Worm (Caenorhabditis elegans) whole organism, L2 larva: ENCODE results near the gene ttc-39B.

Experiments
- C34F6.9 ChIP-seq: fragments of 150-350 bp; optimal IDR thresholded peaks from 2 replicates; lab custom pipeline; 2014; ENCODE audit warnings: missing biosample characterization, missing genetic modification characterization
- F13H6.1 ChIP-seq: sonication (generic microtip); optimal IDR thresholded peaks from 2 replicates; lab custom pipeline; 2016; ENCODE audit warnings: missing genetic modification characterization, missing compliant biosample characterization
- R02D3.7 ChIP-seq: fragments of 150-350 bp; optimal IDR thresholded peaks from 2 replicates; lab custom pipeline; 2014; ENCODE audit warnings: missing biosample characterization, missing genetic modification characterization
- Y55F3AM.14 ChIP-seq: fragments of 200-800 bp; sonication (Bioruptor generic); optimal IDR thresholded peaks from 2 replicates; lab custom pipeline; 2018; ENCODE audit warnings: mild to moderate bottlenecking, missing genetic modification characterization, missing compliant biosample characterization
- ZK546.5 ChIP-seq: sonication (generic microtip); optimal IDR thresholded peaks from 2 replicates; lab custom pipeline; 2017; ENCODE audit warnings: missing biosample characterization, missing genetic modification characterization
- alr-1 ChIP-seq: fragments of 150-350 bp; optimal IDR thresholded peaks from 2 replicates; lab custom pipeline; 2014; ENCODE audit warnings: missing biosample characterization, missing genetic modification characterization
- aly-2 ChIP-seq: fragments of 150-350 bp; optimal IDR thresholded peaks from 2 replicates; lab custom pipeline; 2014; ENCODE audit warnings: missing biosample characterization, missing genetic modification characterization
- ama-1 ChIP-seq: fragments of 150-350 bp; optimal IDR thresholded peaks from 2 replicates; lab custom pipeline; 2018; ENCODE audit warnings: inconsistent platforms
- blmp-1 ChIP-seq: sonication (generic microtip); optimal IDR thresholded peaks from 2 replicates; lab custom pipeline; 2017; ENCODE audit warnings: missing genetic modification characterization, mild to moderate bottlenecking, missing compliant biosample characterization, antibody characterized with exemption, moderate library complexity; ENCODE audit not compliant: insufficient read depth
- ceh-16 ChIP-seq: fragments of 150-350 bp; optimal IDR thresholded peaks from 2 replicates; lab custom pipeline; 2014; ENCODE audit warnings: missing biosample characterization, missing genetic modification characterization
- ceh-82 ChIP-seq: fragments of 150-350 bp; optimal IDR thresholded peaks from 2 replicates; lab custom pipeline; 2014; ENCODE audit warnings: missing biosample characterization, missing genetic modification characterization
- crh-2 ChIP-seq: sonication (generic microtip); optimal IDR thresholded peaks from 2 replicates; lab custom pipeline; 2017; ENCODE audit warnings: missing biosample characterization, missing genetic modification characterization
- egl-27 ChIP-seq: sonication (generic microtip); optimal IDR thresholded peaks from 3 replicates; lab custom pipeline; 2017; ENCODE audit warnings: missing biosample characterization, missing genetic modification reagents, missing genetic modification characterization
- elt-3 ChIP-seq: sonication (generic microtip); optimal IDR thresholded peaks from 2 replicates; lab custom pipeline; 2017; ENCODE audit warnings: missing biosample characterization, missing genetic modification characterization
- fos-1 ChIP-seq: fragments of 150-350 bp; optimal IDR thresholded peaks from 2 replicates; lab custom pipeline; 2014; ENCODE audit warnings: missing biosample characterization, missing genetic modification characterization
- gmeb-1 ChIP-seq: fragments of 150-350 bp; optimal IDR thresholded peaks from 2 replicates; lab custom pipeline; 2014; ENCODE audit warnings: missing biosample characterization, missing genetic modification characterization
- lin-11 ChIP-seq: fragments of 150-350 bp; sonication (generic microtip); optimal IDR thresholded peaks from 2 replicates; lab custom pipeline; 2014; ENCODE audit warnings: missing biosample characterization, missing genetic modification characterization, inconsistent platforms, mixed read lengths
- lin-13 ChIP-seq: fragments of 150-350 bp; optimal IDR thresholded peaks from 2 replicates; lab custom pipeline; 2014; ENCODE audit warnings: missing biosample characterization, missing genetic modification reagents, missing genetic modification characterization
- lsy-2 ChIP-seq, 2 experiments: fragments of 150-350 bp in 1 of 2; sonication (generic microtip) in 1 of 2; optimal IDR thresholded peaks; 2 replicates each; lab custom pipeline; 2014 to 2017; ENCODE audit warnings: missing biosample characterization in 2 of 2, missing genetic modification characterization in 2 of 2
- mbf-1 ChIP-seq: sonication (generic microtip); optimal IDR thresholded peaks from 2 replicates; lab custom pipeline; 2017; ENCODE audit warnings: missing biosample characterization, missing genetic modification characterization
- nhr-11 ChIP-seq: fragments of 150-350 bp; optimal IDR thresholded peaks from 2 replicates; lab custom pipeline; 2014; ENCODE audit warnings: missing biosample characterization, missing genetic modification characterization
- nhr-129 ChIP-seq: fragments of 150-350 bp; optimal IDR thresholded peaks from 2 replicates; lab custom pipeline; 2014; ENCODE audit warnings: missing biosample characterization, missing genetic modification characterization
- nhr-21 ChIP-seq: fragments of 150-350 bp; optimal IDR thresholded peaks from 2 replicates; lab custom pipeline; 2014; ENCODE audit warnings: missing biosample characterization, missing genetic modification characterization
- nhr-23 ChIP-seq: fragments of 150-350 bp; optimal IDR thresholded peaks from 2 replicates; lab custom pipeline; 2014; ENCODE audit warnings: missing biosample characterization, missing genetic modification reagents, missing genetic modification characterization
- nhr-25 ChIP-seq: fragments of 150-350 bp; sonication (generic microtip); optimal IDR thresholded peaks from 3 replicates; lab custom pipeline; 2014; ENCODE audit warnings: missing biosample characterization, missing genetic modification characterization
- nhr-6 ChIP-seq: fragments of 150-350 bp; optimal IDR thresholded peaks from 2 replicates; lab custom pipeline; 2014; ENCODE audit warnings: missing biosample characterization, missing genetic modification characterization
- nhr-77 ChIP-seq: fragments of 150-350 bp; optimal IDR thresholded peaks from 2 replicates; lab custom pipeline; 2014; ENCODE audit warnings: missing biosample characterization, missing genetic modification characterization
- peb-1 ChIP-seq: fragments of 150-350 bp; optimal IDR thresholded peaks from 2 replicates; lab custom pipeline; 2014; ENCODE audit warnings: missing biosample characterization, missing genetic modification characterization
- sem-4 ChIP-seq: fragments of 150-350 bp; optimal IDR thresholded peaks from 2 replicates; lab custom pipeline; 2014; ENCODE audit warnings: missing biosample characterization, missing genetic modification reagents, missing genetic modification characterization
- skn-1 ChIP-seq: sonication (generic microtip); optimal IDR thresholded peaks from 2 replicates; lab custom pipeline; 2017; ENCODE audit warnings: missing biosample characterization, missing genetic modification characterization
- sma-3 ChIP-seq: sonication (generic microtip); optimal IDR thresholded peaks from 2 replicates; lab custom pipeline; 2016; ENCODE audit warnings: missing genetic modification reagents, missing genetic modification characterization, missing compliant biosample characterization
- sma-9 ChIP-seq, 2 experiments: fragments of 150-350 bp in 1 of 2; sonication (generic microtip) in 1 of 2; optimal IDR thresholded peaks; 2 replicates each; lab custom pipeline; 2014 to 2016; ENCODE audit warnings: missing genetic modification characterization in 2 of 2, mild to moderate bottlenecking in 1 of 2, missing biosample characterization in 1 of 2, missing compliant biosample characterization in 1 of 2, missing genetic modification reagents in 1 of 2, moderate library complexity in 1 of 2
- snpc-4 ChIP-seq: fragments of 150-350 bp; optimal IDR thresholded peaks from 2 replicates; lab custom pipeline; 2014; ENCODE audit warnings: missing biosample characterization, missing genetic modification characterization
- unc-39 ChIP-seq: fragments of 150-350 bp; optimal IDR thresholded peaks from 2 replicates; lab custom pipeline; 2014; ENCODE audit warnings: missing biosample characterization, missing genetic modification characterization
- unc-55 ChIP-seq: fragments of 150-350 bp; sonication (generic microtip); optimal IDR thresholded peaks from 3 replicates; lab custom pipeline; 2014; ENCODE audit warnings: missing biosample characterization, missing genetic modification reagents, missing genetic modification characterization
- ztf-11 ChIP-seq: sonication (generic microtip); optimal IDR thresholded peaks from 2 replicates; lab custom pipeline; 2017; ENCODE audit warnings: missing biosample characterization, missing genetic modification characterization
- ztf-4 ChIP-seq: fragments of 150-350 bp; optimal IDR thresholded peaks from 2 replicates; lab custom pipeline; 2014; ENCODE audit warnings: missing biosample characterization, missing genetic modification characterization

Gene ttc-39B

ce11 chrII:6346551-6347079, 12.8 kb upstream of the ttc-39B start (continued):
- TF ChIP-seq skn-1, result peak; percentile 82
- no peak for TF ChIP-seq aly-2
- TF ChIP-seq alr-1, result no peak
- peak; percentile 37 to 83 for TF ChIP-seq lsy-2 (tag; optimal IDR thresholded peaks at IDR 0.05; lab: Kevin White, UChicago)
- peak; percentile 14 for TF ChIP-seq fos-1
- peak; percentile 53 for TF ChIP-seq unc-55
- peak; percentile 54 for TF ChIP-seq F13H6.1
- peak; percentile 62 for TF ChIP-seq sma-9 (GFP tag; optimal IDR thresholded peaks at IDR 0.05; lab: Kevin White, UChicago)
- no peak for TF ChIP-seq sma-9 (tag; optimal IDR thresholded peaks at IDR 0.05; lab: Kevin White, UChicago)
- peak; percentile 89 for TF ChIP-seq nhr-129
- no peak for TF ChIP-seq R02D3.7
- peak; percentile 25 for TF ChIP-seq egl-27 (tag; lab: Kevin White, UChicago)
- no peak for TF ChIP-seq snpc-4 (tag; lab: Kevin White, UChicago)
- TF ChIP-seq lin-11 (tag; lab: Kevin White, UChicago), result no peak
- TF ChIP-seq nhr-77 (tag; lab: Kevin White, UChicago), result no peak
- TF ChIP-seq nhr-11 (tag; lab: Kevin White, UChicago), result no peak
- TF ChIP-seq sem-4, result no peak
- TF ChIP-seq nhr-23, result no peak
- TF ChIP-seq gmeb-1, result peak; percentile 55
- peak; percentile 73 for TF ChIP-seq lin-13 (GFP tag; lab: Kevin White, UChicago)

DNA sequence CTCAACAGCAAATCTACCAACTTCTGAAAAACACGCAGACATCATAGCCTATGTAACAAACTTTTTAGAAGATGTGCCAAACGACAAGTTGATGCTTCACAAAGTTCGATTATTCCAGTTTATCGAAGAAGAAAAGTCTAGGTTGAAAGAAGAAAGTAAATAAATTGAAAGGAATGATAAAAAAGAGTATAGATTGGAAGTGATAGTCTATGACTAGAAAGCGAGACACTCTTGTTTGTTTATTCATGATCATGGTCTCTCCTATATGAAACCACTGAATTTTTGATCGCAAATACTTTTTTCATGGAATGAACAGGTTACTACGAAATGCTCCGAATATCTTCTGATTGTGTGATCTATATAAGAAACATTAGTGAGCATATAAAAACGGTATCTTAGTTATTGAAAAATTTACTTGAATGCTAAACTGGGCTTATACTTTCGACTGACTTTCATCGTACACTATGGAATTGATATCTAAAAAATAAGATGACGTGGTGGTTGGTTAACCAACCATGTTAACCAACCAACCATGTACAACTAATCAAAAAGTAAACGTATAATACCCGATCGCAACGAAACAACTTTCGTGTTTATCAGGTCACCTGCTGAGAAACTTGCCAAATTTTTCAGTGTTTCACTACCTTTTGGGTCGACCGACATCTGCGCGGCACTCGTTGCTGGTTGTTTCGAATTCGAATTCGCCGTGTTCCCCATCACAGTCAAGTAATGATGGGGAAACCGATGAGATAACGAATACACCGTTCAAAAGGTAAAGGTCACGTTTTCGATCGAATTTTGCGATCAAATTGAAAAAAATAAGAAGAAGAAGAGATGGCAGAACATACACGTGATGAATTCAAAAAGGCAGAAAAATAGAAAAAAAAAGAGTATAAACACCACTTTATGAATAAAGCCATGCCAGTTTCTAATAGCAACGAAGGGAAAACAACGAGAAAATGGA, 11.7 kb upstream of the ttc-39B start, which contains the start of gene C32D5.8:
TSS of gene C32D5.8 (minus strand) at position 770 of the 964 bp plus-strand sequence.
- TF ChIP-seq C34F6.9 (tag; lab: Kevin White, UChicago) (no peak), ztf-4 (peak; percentile 12), nhr-21 (peak; percentile 51), lsy-2 (tag; optimal IDR thresholded peaks at IDR 0.05; lab: Kevin White, UChicago) (peak in 1 of 2 experiments; percentile 4), sma-9 (GFP tag; optimal IDR thresholded peaks at IDR 0.05; lab: Kevin White, UChicago) (peak; percentile 48), sma-9 (tag; optimal IDR thresholded peaks at IDR 0.05; lab: Kevin White, UChicago) (no peak), fos-1 (peak; percentile 23), ztf-11 (tag; lab: Kevin White, UChicago) (no peak), ceh-16 (tag; lab: Kevin White, UChicago) (peak; percentile 57), sma-3 (peak; percentile 10), blmp-1 (tag; lab: Kevin White, UChicago) (peak; percentile 45), alr-1 (no peak), nhr-25 (tag; lab: Kevin White, UChicago) (peak; percentile 79), elt-3 (tag; lab: Kevin White, UChicago) (no peak), nhr-6 (tag; lab: Kevin White, UChicago) (no peak), unc-39 (no peak), ama-1 (lab: Kevin White, UChicago) (peak; percentile 38), peb-1 (tag; lab: Kevin White, UChicago) (no peak), crh-2 (tag; lab: Kevin White, UChicago) (peak; percentile 33)

DNA sequence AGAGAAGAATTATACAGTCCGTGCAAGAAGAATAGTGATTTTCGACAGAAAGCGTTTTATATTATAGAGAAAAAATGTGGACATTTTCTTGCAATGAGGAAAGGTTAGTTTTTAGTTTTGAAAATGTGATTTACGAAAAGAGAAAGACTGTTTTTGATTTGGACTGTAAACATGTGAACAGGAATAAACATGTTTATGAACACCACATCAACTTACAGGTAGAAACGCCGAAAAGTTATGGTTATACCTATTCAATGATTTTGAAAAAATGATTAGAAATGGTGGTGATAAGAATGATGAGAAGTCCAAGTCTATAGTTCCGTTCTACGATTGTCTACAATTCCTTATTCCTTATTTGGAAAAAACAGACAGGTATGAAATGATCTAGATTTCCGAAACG, 10.7 kb upstream of the ttc-39B start:
- TF ChIP-seq Y55F3AM.14 (GFP tag; lab: Kevin White, UChicago) (no peak), ztf-11 (tag; lab: Kevin White, UChicago) (no peak), ZK546.5 (tag; lab: Kevin White, UChicago) (no peak), lin-13 (GFP tag; lab: Kevin White, UChicago) (no peak), ceh-82 (tag; lab: Kevin White, UChicago) (no peak), nhr-77 (tag; lab: Kevin White, UChicago) (no peak), mbf-1 (tag; lab: Kevin White, UChicago) (no peak)
